Worm (Caenorhabditis elegans): Measurements from ENCODE around the gene T07D4.5.

- TF ChIP-seq mep-1 (tag; optimal IDR thresholded peaks at IDR 0.05) = no peak
- no peak for TF ChIP-seq R02D3.7 (tag; optimal IDR thresholded peaks at IDR 0.05)
- no peak for TF ChIP-seq mdl-1 (tag; optimal IDR thresholded peaks at IDR 0.05)
- TF ChIP-seq gei-8 (GFP tag; optimal IDR thresholded peaks at IDR 0.05) = no peak
- TF ChIP-seq ama-1 (optimal IDR thresholded peaks at IDR 0.05) = no peak
- no peak for TF ChIP-seq unc-39 (tag; optimal IDR thresholded peaks at IDR 0.05)
- TF ChIP-seq saeg-2 (GFP tag; IDR thresholded peaks at IDR 0.05) = no peak
- peak in 1 of 2 experiments; percentile 51 for TF ChIP-seq unc-62 (GFP tag; optimal IDR thresholded peaks at IDR 0.05 in 1 of 2)
- TF ChIP-seq unc-62 (tag; optimal IDR thresholded peaks at IDR 0.05) = no peak
- TF ChIP-seq fkh-10 (GFP tag; optimal IDR thresholded peaks at IDR 0.05) = no peak
- TF ChIP-seq ZK546.5 (tag; optimal IDR thresholded peaks at IDR 0.05) = no peak
- no peak for TF ChIP-seq rbr-2 (tag; optimal IDR thresholded peaks at IDR 0.05)
- no peak for TF ChIP-seq T20F7.1 (GFP tag; optimal IDR thresholded peaks at IDR 0.05)
- TF ChIP-seq mes-2 (tag; optimal IDR thresholded peaks at IDR 0.05; ENCODE audit: poor library complexity, severe bottlenecking) = no peak
Measured at ce11 chrII:8877032-8877985, 6.8 kb downstream of the T07D4.5 start.
